Fruit fly (Drosophila melanogaster) whole organism, embryonic: ENCODE data around the gene IFT54.
A peak's percentile ranks its signal among the peaks of the same experiment; 100 is the strongest.

Experiments used
- Awh ChIP-seq: fragments of 200-800 bp; sonication (Bioruptor generic); IDR thresholded peaks from 2 replicates; pipeline ENCODE4, ENCODE4 v1.3.6; 2022; ENCODE audit warnings: missing biosample characterization, missing genetic modification characterization
- Blimp-1 ChIP-seq: fragments of 200-800 bp; sonication (Bioruptor generic); optimal IDR thresholded peaks from 3 replicates; lab custom pipeline; 2018; ENCODE audit warnings: missing biosample characterization, missing genetic modification characterization, mild to moderate bottlenecking, moderate library complexity, missing genetic modification reagents
- CG10209 ChIP-seq: fragments of 200-800 bp; sonication (Bioruptor generic); optimal IDR thresholded peaks from 3 replicates; lab custom pipeline; 2017; ENCODE audit warnings: missing biosample characterization, mild to moderate bottlenecking, missing genetic modification characterization, missing genetic modification reagents
- CG10267 ChIP-seq: fragments of 200-800 bp; sonication (Bioruptor generic); optimal IDR thresholded peaks from 2 replicates; lab custom pipeline; 2018; ENCODE audit warnings: missing biosample characterization, mild to moderate bottlenecking, missing genetic modification characterization, moderate library complexity
- CG10979 ChIP-seq: fragments of 200-800 bp; sonication (Bioruptor generic); optimal IDR thresholded peaks from 2 replicates; lab custom pipeline; 2018; ENCODE audit warnings: missing biosample characterization, mild to moderate bottlenecking, missing genetic modification characterization, moderate library complexity
- CG12155 ChIP-seq: fragments of 200-800 bp; sonication (Bioruptor generic); optimal IDR thresholded peaks from 3 replicates; lab custom pipeline; 2016; ENCODE audit warnings: missing biosample characterization, missing genetic modification characterization
- CG12659 ChIP-seq: fragments of 200-800 bp; sonication (Bioruptor generic); optimal IDR thresholded peaks from 3 replicates; lab custom pipeline; 2017; ENCODE audit warnings: mild to moderate bottlenecking, missing biosample characterization, missing genetic modification reagents, missing genetic modification characterization
- CG12769 ChIP-seq: fragments of 200-800 bp; sonication (Bioruptor generic); optimal IDR thresholded peaks from 2 replicates; lab custom pipeline; 2019; ENCODE audit warnings: missing biosample characterization, mild to moderate bottlenecking, missing genetic modification characterization, moderate library complexity
- CG14965 ChIP-seq: fragments of 200-800 bp; sonication (Bioruptor generic); optimal IDR thresholded peaks from 2 replicates; lab custom pipeline; 2016; ENCODE audit warnings: missing biosample characterization, missing genetic modification characterization, borderline replicate concordance
- CG1529 ChIP-seq: fragments of 200-800 bp; sonication (Bioruptor generic); optimal IDR thresholded peaks from 3 replicates; lab custom pipeline; 2018; ENCODE audit warnings: missing biosample characterization, missing genetic modification characterization
- CG15514 ChIP-seq: fragments of 200-800 bp; sonication (Bioruptor generic); optimal IDR thresholded peaks from 3 replicates; lab custom pipeline; 2017; ENCODE audit warnings: missing biosample characterization, missing genetic modification characterization, mild to moderate bottlenecking, moderate library complexity, missing genetic modification reagents
- CG1832 ChIP-seq: fragments of 200-800 bp; sonication (Bioruptor generic); optimal IDR thresholded peaks from 2 replicates; lab custom pipeline; 2017; ENCODE audit warnings: missing biosample characterization, mild to moderate bottlenecking, missing genetic modification characterization, inconsistent platforms
- CG2129 ChIP-seq: fragments of 200-800 bp; sonication (Bioruptor generic); IDR thresholded peaks from 2 replicates; pipeline ENCODE4 v1.3.6; 2022; ENCODE audit warnings: missing biosample characterization, missing genetic modification characterization; ENCODE audit not compliant: partially characterized antibody
- CG34224 ChIP-seq: fragments of 200-800 bp; sonication (Bioruptor generic); IDR thresholded peaks from 3 replicates; pipeline ENCODE4 v1.3.6; 2022; ENCODE audit warnings: missing biosample characterization, missing genetic modification characterization; ENCODE audit not compliant: partially characterized antibody
- CG42726 ChIP-seq: fragments of 200-800 bp; sonication (Bioruptor generic); IDR thresholded peaks from 2 replicates; pipeline ENCODE4 v1.3.6; 2022; ENCODE audit warnings: missing biosample characterization, missing genetic modification characterization; ENCODE audit not compliant: partially characterized antibody
- CG4282 ChIP-seq: fragments of 200-800 bp; sonication (Bioruptor generic); optimal IDR thresholded peaks from 2 replicates; lab custom pipeline; 2016; ENCODE audit warnings: missing biosample characterization, missing genetic modification characterization
- CG4424 ChIP-seq: fragments of 200-800 bp; sonication (Bioruptor generic); optimal IDR thresholded peaks from 3 replicates; lab custom pipeline; 2016; ENCODE audit warnings: missing biosample characterization, missing genetic modification characterization
- CG8944 ChIP-seq: fragments of 200-800 bp; sonication (Bioruptor generic); optimal IDR thresholded peaks from 3 replicates; lab custom pipeline; 2016; ENCODE audit warnings: missing biosample characterization, missing genetic modification characterization
- CG9797 ChIP-seq: fragments of 200-800 bp; sonication (Bioruptor generic); optimal IDR thresholded peaks from 3 replicates; lab custom pipeline; 2018; ENCODE audit warnings: missing biosample characterization, mild to moderate bottlenecking, missing genetic modification characterization
- CHES-1-like ChIP-seq: fragments of 200-800 bp; sonication (Bioruptor generic); optimal IDR thresholded peaks from 2 replicates; lab custom pipeline; 2016; ENCODE audit warnings: missing biosample characterization, missing genetic modification characterization
- Chrac-16 ChIP-seq: fragments of 200-800 bp; sonication (Bioruptor generic); optimal IDR thresholded peaks from 3 replicates; lab custom pipeline; 2016; ENCODE audit warnings: missing biosample characterization, missing genetic modification characterization
- Dad ChIP-seq: fragments of 200-800 bp; sonication (Bioruptor generic); optimal IDR thresholded peaks from 3 replicates; lab custom pipeline; 2016; ENCODE audit warnings: missing biosample characterization, missing genetic modification characterization
- Dll ChIP-seq: fragments of 200-800 bp; sonication (Bioruptor generic); IDR thresholded peaks from 4 replicates; pipeline ENCODE4 v1.3.6; 2022; ENCODE audit warnings: missing biosample characterization, missing genetic modification characterization; ENCODE audit not compliant: partially characterized antibody
- Drgx ChIP-seq: fragments of 200-800 bp; sonication (Bioruptor generic); IDR thresholded peaks from 2 replicates; pipeline ENCODE4 v1.3.6; 2022; ENCODE audit warnings: missing biosample characterization, missing genetic modification characterization
- MESR4 ChIP-seq: fragments of 200-800 bp; sonication (Bioruptor generic); optimal IDR thresholded peaks from 2 replicates; lab custom pipeline; 2018; ENCODE audit warnings: missing biosample characterization, mild to moderate bottlenecking, missing genetic modification characterization, moderate library complexity
- Sin3A ChIP-seq: fragments of >200 bp; optimal IDR thresholded peaks from 2 replicates; lab custom pipeline; 2018
- YL-1 ChIP-seq: fragments of 200-800 bp; sonication (Bioruptor generic); optimal IDR thresholded peaks from 3 replicates; lab custom pipeline; 2017; ENCODE audit warnings: missing biosample characterization, mild to moderate bottlenecking, missing genetic modification characterization
- ash1 ChIP-seq: fragments of 200-800 bp; sonication (Bioruptor generic); optimal IDR thresholded peaks from 2 replicates; lab custom pipeline; 2018; ENCODE audit warnings: missing biosample characterization, mild to moderate bottlenecking, missing genetic modification characterization
- az2 ChIP-seq: fragments of 200-800 bp; sonication (Bioruptor generic); optimal IDR thresholded peaks from 3 replicates; lab custom pipeline; 2016; ENCODE audit warnings: missing biosample characterization, missing genetic modification characterization
- bowl ChIP-seq: fragments of 200-800 bp; sonication (Bioruptor generic); IDR thresholded peaks from 2 replicates; pipeline ENCODE4 v1.3.6; 2022; ENCODE audit warnings: missing biosample characterization, missing genetic modification characterization
- btn ChIP-seq: fragments of 200-800 bp; sonication (Bioruptor generic); optimal IDR thresholded peaks from 2 replicates; lab custom pipeline; 2016; ENCODE audit warnings: missing biosample characterization, missing genetic modification characterization
- cas ChIP-seq: fragments of 200-800 bp; sonication (Bioruptor generic); IDR thresholded peaks from 2 replicates; pipeline ENCODE4 v1.3.6; 2022; ENCODE audit warnings: missing biosample characterization, missing genetic modification characterization
- cg ChIP-seq: fragments of 200-800 bp; sonication (Bioruptor generic); optimal IDR thresholded peaks from 3 replicates; lab custom pipeline; 2019; ENCODE audit warnings: missing biosample characterization, mild to moderate bottlenecking, missing genetic modification characterization, moderate library complexity
- chinmo ChIP-seq: fragments of 200-800 bp; sonication (Bioruptor generic); IDR thresholded peaks from 4 replicates; pipeline ENCODE4 v1.3.6; 2022; ENCODE audit warnings: missing biosample characterization, missing genetic modification characterization; ENCODE audit not compliant: partially characterized antibody
- chm ChIP-seq: fragments of 200-800 bp; sonication (Bioruptor generic); IDR thresholded peaks from 2 replicates; pipeline ENCODE4 v1.3.6; 2022; ENCODE audit warnings: missing biosample characterization, missing genetic modification characterization
- dati ChIP-seq: fragments of 200-800 bp; sonication (Bioruptor generic); IDR thresholded peaks from 2 replicates; pipeline ENCODE4 v1.3.6; 2022; ENCODE audit warnings: missing biosample characterization, missing genetic modification characterization
- fd3F ChIP-seq: fragments of 200-800 bp; sonication (Bioruptor generic); optimal IDR thresholded peaks from 2 replicates; lab custom pipeline; 2018; ENCODE audit warnings: missing biosample characterization, mild to moderate bottlenecking, missing genetic modification characterization, moderate library complexity
- gfzf ChIP-seq: fragments of 200-800 bp; sonication (Bioruptor generic); optimal IDR thresholded peaks from 2 replicates; lab custom pipeline; 2016; ENCODE audit warnings: missing biosample characterization, mild to moderate bottlenecking, missing genetic modification characterization, moderate library complexity
- inv ChIP-seq: fragments of 200-800 bp; sonication (Bioruptor generic); IDR thresholded peaks from 2 replicates; pipeline ENCODE4 v1.3.6; 2022; ENCODE audit warnings: missing biosample characterization, missing genetic modification characterization; ENCODE audit not compliant: partially characterized antibody
- jigr1 ChIP-seq: fragments of 200-800 bp; sonication (Bioruptor generic); IDR thresholded peaks from 3 replicates; pipeline ENCODE4 v1.3.6; 2022; ENCODE audit warnings: missing biosample characterization, missing genetic modification characterization
- luna ChIP-seq: fragments of 200-800 bp; sonication (Bioruptor generic); optimal IDR thresholded peaks from 2 replicates; lab custom pipeline; 2016; ENCODE audit warnings: missing biosample characterization, missing genetic modification characterization
- nerfin-1 ChIP-seq: fragments of 200-800 bp; sonication (Bioruptor generic); optimal IDR thresholded peaks from 3 replicates; lab custom pipeline; 2019; ENCODE audit warnings: missing biosample characterization, mild to moderate bottlenecking, missing genetic modification characterization, moderate library complexity
- nom ChIP-seq: fragments of 200-800 bp; sonication (Bioruptor generic); optimal IDR thresholded peaks from 2 replicates; lab custom pipeline; 2017; ENCODE audit warnings: missing biosample characterization, missing genetic modification characterization, mild to moderate bottlenecking, moderate library complexity, missing genetic modification reagents
- oc ChIP-seq: fragments of 200-800 bp; sonication (Bioruptor generic); optimal IDR thresholded peaks from 2 replicates; lab custom pipeline; 2018; ENCODE audit warnings: missing biosample characterization, mild to moderate bottlenecking, missing genetic modification characterization, moderate library complexity
- otp ChIP-seq: fragments of 200-800 bp; sonication (Bioruptor generic); IDR thresholded peaks from 3 replicates; pipeline ENCODE4, ENCODE4 v1.3.6; 2022; ENCODE audit warnings: missing biosample characterization, missing genetic modification characterization
- pzg ChIP-seq: fragments of 200-800 bp; sonication (Bioruptor generic); optimal IDR thresholded peaks from 3 replicates; lab custom pipeline; 2018; ENCODE audit warnings: missing biosample characterization, mild to moderate bottlenecking, missing genetic modification characterization, moderate library complexity
- usp ChIP-seq: fragments of >200 bp; optimal IDR thresholded peaks from 2 replicates; lab custom pipeline; 2017; ENCODE audit warnings: missing biosample characterization, missing genetic modification characterization
- vfl ChIP-seq: fragments of 200-800 bp; sonication (Bioruptor generic); optimal IDR thresholded peaks from 2 replicates; lab custom pipeline; 2016; ENCODE audit warnings: missing biosample characterization, missing genetic modification characterization

The IFT54 gene

DNA sequence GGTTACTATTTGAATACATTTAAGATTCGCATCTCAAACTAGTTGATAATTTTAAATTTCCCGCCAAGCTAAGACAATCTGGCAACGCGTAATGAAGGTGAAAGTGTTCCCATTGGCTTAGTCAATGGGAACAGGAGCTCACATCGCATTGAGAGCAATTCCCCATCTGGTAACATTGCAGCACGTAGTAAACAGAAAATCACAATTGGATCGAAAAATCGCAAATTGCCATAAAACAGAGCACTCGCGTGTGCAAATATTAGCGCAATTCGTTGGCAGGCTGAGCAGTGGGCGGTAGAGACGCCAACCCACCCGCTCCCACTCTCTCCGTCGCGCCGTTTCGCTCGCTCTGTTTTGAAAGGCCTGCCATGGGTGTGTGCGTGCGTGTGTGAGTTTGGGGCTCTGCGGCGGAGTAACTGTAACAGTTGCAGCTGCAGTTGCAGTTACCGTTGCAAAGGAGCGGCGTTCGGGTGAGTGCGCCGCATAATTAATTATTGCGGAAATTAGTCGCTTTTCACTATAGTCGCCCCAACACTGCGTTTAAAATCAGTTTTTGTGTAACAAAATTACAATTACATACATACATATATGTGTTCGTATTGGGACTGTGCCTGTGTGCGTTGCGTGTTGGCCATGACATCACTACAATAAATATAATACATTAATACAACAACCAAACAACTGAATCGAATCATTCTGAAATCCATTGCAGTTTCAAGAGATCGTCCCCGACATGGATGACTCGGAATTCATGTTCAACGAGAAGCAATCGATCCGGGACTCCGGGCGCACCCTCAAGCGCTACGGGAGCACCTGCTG is 3.9 kb upstream of the IFT54 start:
- TF ChIP-seq jigr1 (GFP tag; lab: Robert Waterston, UW) = no peak
- TF ChIP-seq CG15514 (GFP tag; lab: Kevin White, UChicago) = peak; percentile 34
- TF ChIP-seq Drgx = 0 out of 2 replicates have a peak, but pooled peaks have one; percentile 20
- no peak for TF ChIP-seq oc (tag; lab: Kevin White, UChicago)
- peak; percentile 7 for TF ChIP-seq Sin3A (lab: Kevin White, UChicago)
- no peak for TF ChIP-seq CG1529
- 0 out of 4 replicates have a peak, but pooled peaks have one; percentile 60 for TF ChIP-seq chinmo
- TF ChIP-seq MESR4 (GFP tag; lab: Kevin White, UChicago) = peak; percentile 83
- TF ChIP-seq Dll = peak; percentile 60; the same call in 1 of the 4 replicates
- peak; percentile 41 for TF ChIP-seq YL-1 (GFP tag; lab: Kevin White, UChicago)
- TF ChIP-seq dati (GFP tag; lab: Robert Waterston, UW) = no peak
- no peak for TF ChIP-seq CG4424 (GFP tag; lab: Kevin White, UChicago)
- peak; percentile 3 for TF ChIP-seq CG10979 (tag; lab: Kevin White, UChicago)
- TF ChIP-seq fd3F (GFP tag; lab: Kevin White, UChicago) = no peak
- peak; percentile 56 for TF ChIP-seq gfzf (GFP tag; lab: Kevin White, UChicago)
- no peak for TF ChIP-seq CG10209
- TF ChIP-seq chm (GFP tag; lab: Robert Waterston, UW) = peak; percentile 58; the same call in 1 of the 2 replicates
- TF ChIP-seq inv (GFP tag; lab: Robert Waterston, UW) = no peak
- 0 out of 3 replicates have a peak, but pooled peaks have one; percentile 32 for TF ChIP-seq otp (GFP tag; lab: Robert Waterston, UW)
- no peak for TF ChIP-seq CG12659 (GFP tag; lab: Kevin White, UChicago)
- no peak for TF ChIP-seq CG1832 (GFP tag; lab: Kevin White, UChicago)
- no peak for TF ChIP-seq usp (GFP tag; lab: Kevin White, UChicago)
- TF ChIP-seq nom (GFP tag; lab: Kevin White, UChicago) = peak; percentile 56
- TF ChIP-seq CG14965 (GFP tag; lab: Kevin White, UChicago) = no peak
- peak; percentile 99 for TF ChIP-seq Blimp-1 (GFP tag; lab: Kevin White, UChicago)
- TF ChIP-seq CHES-1-like (GFP tag; lab: Kevin White, UChicago) = no peak
- TF ChIP-seq az2 (GFP tag; lab: Kevin White, UChicago) = no peak
- TF ChIP-seq ash1 (GFP tag; lab: Kevin White, UChicago) = no peak
- TF ChIP-seq CG4282 (GFP tag; lab: Kevin White, UChicago) = no peak
- TF ChIP-seq cg (GFP tag; lab: Kevin White, UChicago) = peak; percentile 92
- no peak for TF ChIP-seq CG8944 (GFP tag; lab: Kevin White, UChicago)
- TF ChIP-seq pzg = peak; percentile 46
- TF ChIP-seq CG9797 = peak; percentile 32
- no peak for TF ChIP-seq vfl (GFP tag; lab: Kevin White, UChicago)
- TF ChIP-seq CG12155 (GFP tag; lab: Kevin White, UChicago) = no peak
- TF ChIP-seq cas (GFP tag; lab: Robert Waterston, UW) = no peak
- peak; percentile 31 for TF ChIP-seq nerfin-1 (tag; lab: Kevin White, UChicago)
- TF ChIP-seq Dad = no peak
- TF ChIP-seq Awh = no peak
- TF ChIP-seq CG12769 (tag; lab: Kevin White, UChicago) = peak; percentile 2
- no peak for TF ChIP-seq btn (GFP tag; lab: Kevin White, UChicago)
- TF ChIP-seq bowl = no peak
- no peak for TF ChIP-seq CG34224
- peak; percentile 17 for TF ChIP-seq CG10267 (tag; lab: Kevin White, UChicago)
- TF ChIP-seq CG2129 (GFP tag; lab: Robert Waterston, UW) = no peak
- no peak for TF ChIP-seq luna (GFP tag; lab: Kevin White, UChicago)
- no peak for TF ChIP-seq Chrac-16 (GFP tag; lab: Kevin White, UChicago)
- no peak for TF ChIP-seq CG42726 (GFP tag; lab: Robert Waterston, UW)
